Fruit fly (Drosophila melanogaster): ENCODE measurements around the gene CG42353.

- TF ChIP-seq Hsf (GFP tag; optimal IDR thresholded peaks at IDR 0.05) (no peak), gce (GFP tag; IDR thresholded peaks at IDR 0.05) (no peak), CG43689 (GFP tag; IDR thresholded peaks at IDR 0.05) (no peak), CG2116 (GFP tag; optimal IDR thresholded peaks at IDR 0.05) (peak; percentile 89), CG17612 (GFP tag; IDR thresholded peaks at IDR 0.05) (no peak), CG4707 (GFP tag; optimal IDR thresholded peaks at IDR 0.05) (no peak), CG31224 (GFP tag; IDR thresholded peaks at IDR 0.05) (no peak)
These were observed 31.3 kb downstream of the CG42353 start, which contains the start of gene Nipsnap for dm6 chrX:16073375-16073982.
